Worm (Caenorhabditis elegans) whole organism, mixed stage, embryonic: ENCODE measurements around the gene pigc-1.

Experiments used
- lsy-2 ChIP-seq: fragments of 150-350 bp; optimal IDR thresholded peaks from 2 replicates; lab custom pipeline; 2014; ENCODE audit warnings: missing biosample characterization, missing genetic modification characterization
- ztf-11 ChIP-seq: fragments of 150-350 bp; optimal IDR thresholded peaks from 2 replicates; lab custom pipeline; 2014; ENCODE audit warnings: missing biosample characterization, missing genetic modification characterization

ce11 chrIV:9343102-9343599 lies at the start of gene pigc-1:
- no peak for TF ChIP-seq ztf-11 (tag; lab: Kevin White, UChicago)
- no peak for TF ChIP-seq lsy-2
